Fruit fly (Drosophila melanogaster): Measurements from ENCODE around the gene CG14275.

The CG14275 gene

DNA sequence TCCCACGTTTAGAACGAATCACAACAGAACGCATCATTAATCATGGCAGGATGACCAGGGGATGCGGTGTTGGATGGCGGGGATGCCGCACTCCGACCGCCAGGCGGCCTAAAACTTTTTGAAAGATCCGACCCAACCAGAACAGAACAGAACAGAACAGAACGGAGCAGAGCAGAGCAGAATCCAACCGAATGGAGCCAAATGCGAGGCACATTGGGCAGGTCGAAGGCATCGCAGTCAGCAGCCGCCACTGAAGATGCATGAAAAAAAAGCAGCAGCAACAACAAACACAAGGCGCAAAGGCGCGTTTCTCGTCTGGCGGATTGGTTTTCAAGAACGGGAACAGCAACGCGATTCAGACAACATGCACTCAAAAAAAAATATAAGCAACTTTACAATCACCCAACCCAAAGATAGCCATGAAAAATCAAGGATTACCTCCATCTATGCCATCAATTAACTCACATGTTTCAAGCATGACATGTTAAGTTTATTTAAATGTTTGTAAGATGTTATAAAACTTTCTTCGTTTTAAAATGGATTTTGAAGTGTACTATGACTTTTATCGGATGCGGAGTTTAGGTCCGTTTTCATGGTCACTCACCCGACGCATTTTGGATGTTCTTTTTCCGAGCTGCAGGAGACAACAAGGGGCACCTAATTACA lies 47.7 kb upstream of the CG14275 start:
- TF ChIP-seq CG12236 (GFP tag; optimal IDR thresholded peaks at IDR 0.05), result peak; percentile 15
- peak; percentile 68 for TF ChIP-seq NC2β (GFP tag; optimal IDR thresholded peaks at IDR 0.05)
- 0 out of 2 replicates have a peak, but pooled peaks have one; percentile 6 for TF ChIP-seq CG7372 (GFP tag; IDR thresholded peaks at IDR 0.05)
- TF ChIP-seq sens (GFP tag), result peak; percentile 98
- no peak for TF ChIP-seq Bgb (GFP tag; IDR thresholded peaks at IDR 0.05; ENCODE audit: partially characterized antibody)
- no peak for TF ChIP-seq CG13894 (tag; optimal IDR thresholded peaks at IDR 0.05)
- no peak for TF ChIP-seq h (optimal IDR thresholded peaks at IDR 0.05)
- peak; percentile 69; the same call in 1 of the 2 replicates for TF ChIP-seq CG8765 (GFP tag; IDR thresholded peaks at IDR 0.05)
- no peak for TF ChIP-seq fru (optimal IDR thresholded peaks at IDR 0.05)
- no peak for TF ChIP-seq toy (GFP tag; IDR thresholded peaks at IDR 0.05)
- TF ChIP-seq scrt (GFP tag; optimal IDR thresholded peaks at IDR 0.05), result peak; percentile 12
- peak; percentile 60 for TF ChIP-seq Camta (GFP tag; optimal IDR thresholded peaks at IDR 0.05)
- TF ChIP-seq pita (GFP tag; optimal IDR thresholded peaks at IDR 0.05), result no peak
- peak; percentile 17 for TF ChIP-seq maf-S (GFP tag; optimal IDR thresholded peaks at IDR 0.05)
- TF ChIP-seq CG2120 (GFP tag; optimal IDR thresholded peaks at IDR 0.05), result no peak
- TF ChIP-seq Xrp1 (GFP tag; IDR thresholded peaks at IDR 0.05), result peak; percentile 89
- peak; percentile 32 for TF ChIP-seq Max (GFP tag; optimal IDR thresholded peaks at IDR 0.05)
- TF ChIP-seq ewg (GFP tag; optimal IDR thresholded peaks at IDR 0.05), result peak; percentile 44
- TF ChIP-seq CG6765 (GFP tag; optimal IDR thresholded peaks at IDR 0.05), result no peak
- no peak for TF ChIP-seq CG42726 (GFP tag; IDR thresholded peaks at IDR 0.05; ENCODE audit: partially characterized antibody)
- no peak for TF ChIP-seq gcm2 (GFP tag; optimal IDR thresholded peaks at IDR 0.05)
- TF ChIP-seq CkIIα-i1 (GFP tag; IDR thresholded peaks at IDR 0.05), result no peak
- TF ChIP-seq zen2 (GFP tag; IDR thresholded peaks at IDR 0.05; ENCODE audit: partially characterized antibody), result no peak
- no peak for TF ChIP-seq Rfx (GFP tag; IDR thresholded peaks at IDR 0.05)
- TF ChIP-seq CG17912 (GFP tag; optimal IDR thresholded peaks at IDR 0.05), result no peak
- TF ChIP-seq Dip2 (GFP tag; IDR thresholded peaks at IDR 0.05), result no peak
- TF ChIP-seq sob (GFP tag; IDR thresholded peaks at IDR 0.05), result peak; percentile 6; the same call in 1 of the 2 replicates
- no peak for TF ChIP-seq Hey (tag; optimal IDR thresholded peaks at IDR 0.05)
- TF ChIP-seq gcm (GFP tag; optimal IDR thresholded peaks at IDR 0.05), result peak; percentile 52
- no peak for TF ChIP-seq CG1792 (GFP tag; optimal IDR thresholded peaks at IDR 0.05)
- peak; percentile 34 for TF ChIP-seq CG11723 (GFP tag; optimal IDR thresholded peaks at IDR 0.05)
- peak; percentile 90 for TF ChIP-seq CG10979 (tag; optimal IDR thresholded peaks at IDR 0.05)
- TF ChIP-seq btn (GFP tag; optimal IDR thresholded peaks at IDR 0.05), result no peak
- TF ChIP-seq Hmr (GFP tag; optimal IDR thresholded peaks at IDR 0.05), result no peak
- TF ChIP-seq tx (GFP tag; optimal IDR thresholded peaks at IDR 0.05), result peak; percentile 36
- peak; percentile 31 for TF ChIP-seq NC2α (GFP tag; optimal IDR thresholded peaks at IDR 0.05)
- peak; percentile 82 for TF ChIP-seq trem (tag; optimal IDR thresholded peaks at IDR 0.05)
- TF ChIP-seq bab2 (GFP tag; optimal IDR thresholded peaks at IDR 0.05), result peak; percentile 58
- peak; percentile 33 for TF ChIP-seq CG17802 (tag; optimal IDR thresholded peaks at IDR 0.05)
- peak; percentile 60 for TF ChIP-seq Xbp1 (GFP tag; optimal IDR thresholded peaks at IDR 0.05)
- peak; percentile 63 for TF ChIP-seq CG7556 (GFP tag; optimal IDR thresholded peaks at IDR 0.05)
- no peak for TF ChIP-seq Hr39 (optimal IDR thresholded peaks at IDR 0.05)
- TF ChIP-seq salm (tag; optimal IDR thresholded peaks at IDR 0.05), result no peak
- no peak for TF ChIP-seq CG11560 (tag; IDR thresholded peaks at IDR 0.05)
- TF ChIP-seq da (GFP tag; optimal IDR thresholded peaks at IDR 0.05), result no peak
- no peak for TF ChIP-seq CG8478 (optimal IDR thresholded peaks at IDR 0.05)
- peak; percentile 38 for TF ChIP-seq CG12104 (GFP tag; optimal IDR thresholded peaks at IDR 0.05)
- 0 out of 2 replicates have a peak, but pooled peaks have one; percentile 26 for TF ChIP-seq CG32772 (GFP tag; IDR thresholded peaks at IDR 0.05)
- peak; percentile 45 for TF ChIP-seq ac (GFP tag; optimal IDR thresholded peaks at IDR 0.05)
- TF ChIP-seq wor (GFP tag; IDR thresholded peaks at IDR 0.05), result no peak; the same call in 1 of the 2 replicates
- peak; percentile 50 for TF ChIP-seq CG18476 (GFP tag; optimal IDR thresholded peaks at IDR 0.05)
- peak; percentile 57 for TF ChIP-seq CG1602 (GFP tag; optimal IDR thresholded peaks at IDR 0.05)

Data from whole organism, embryonic.